Fruit fly (Drosophila melanogaster): Measurements from ENCODE around the gene fig.

DNA sequence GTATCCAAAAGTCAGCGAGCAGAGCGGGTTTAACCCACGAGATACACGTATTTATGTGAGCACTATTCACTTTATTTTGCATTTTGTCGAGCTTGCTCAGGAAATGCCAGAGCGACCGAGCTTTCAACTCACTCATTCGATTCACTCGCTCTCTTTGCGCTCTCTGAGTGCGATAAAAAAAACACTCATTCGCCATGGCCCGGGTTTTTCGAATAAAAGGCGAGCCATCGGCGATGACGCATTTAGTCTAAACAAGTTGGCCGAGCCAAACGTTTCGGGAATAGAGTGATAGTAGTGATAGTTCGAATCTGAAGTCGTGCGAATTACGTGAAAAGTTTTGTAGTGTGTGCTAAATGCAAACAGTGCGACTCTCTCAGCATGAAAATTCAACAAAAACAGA, 2.1 kb upstream of the fig start:
- TF ChIP-seq kay (GFP tag; ENCODE audit: borderline replicate concordance): no peak
- peak; percentile 57 for TF ChIP-seq CG33017 (tag; optimal IDR thresholded peaks at IDR 0.05)
- TF ChIP-seq Hr96 (GFP tag; optimal IDR thresholded peaks at IDR 0.05): no peak
- no peak for TF ChIP-seq CG5204 (GFP tag; optimal IDR thresholded peaks at IDR 0.05)
- TF ChIP-seq CG1620 (GFP tag; optimal IDR thresholded peaks at IDR 0.05): no peak
- TF ChIP-seq bab1 (GFP tag; optimal IDR thresholded peaks at IDR 0.05): peak; percentile 67
- TF ChIP-seq CG12768 (GFP tag; optimal IDR thresholded peaks at IDR 0.05): peak; percentile 57
- TF ChIP-seq pad (GFP tag; optimal IDR thresholded peaks at IDR 0.05): peak; percentile 10
- TF ChIP-seq tj (GFP tag; optimal IDR thresholded peaks at IDR 0.05): peak; percentile 83
- peak; percentile 39 for TF ChIP-seq toe (GFP tag; optimal IDR thresholded peaks at IDR 0.05)
